Worm (Caenorhabditis elegans) whole organism, L2 larva: ENCODE data around the gene Y51B9A.5.

Experiments used
- ZK546.5 ChIP-seq: sonication (generic microtip); optimal IDR thresholded peaks from 2 replicates; lab custom pipeline; 2017; ENCODE audit warnings: missing biosample characterization, missing genetic modification characterization
- aly-2 ChIP-seq: fragments of 150-350 bp; optimal IDR thresholded peaks from 2 replicates; lab custom pipeline; 2014; ENCODE audit warnings: missing biosample characterization, missing genetic modification characterization
- egl-27 ChIP-seq: sonication (generic microtip); optimal IDR thresholded peaks from 3 replicates; lab custom pipeline; 2017; ENCODE audit warnings: missing biosample characterization, missing genetic modification reagents, missing genetic modification characterization
- elt-3 ChIP-seq: sonication (generic microtip); optimal IDR thresholded peaks from 2 replicates; lab custom pipeline; 2017; ENCODE audit warnings: missing biosample characterization, missing genetic modification characterization
- gmeb-1 ChIP-seq: fragments of 150-350 bp; optimal IDR thresholded peaks from 2 replicates; lab custom pipeline; 2014; ENCODE audit warnings: missing biosample characterization, missing genetic modification characterization
- lin-39 ChIP-seq: fragments of 150-350 bp; optimal IDR thresholded peaks from 2 replicates; lab custom pipeline; 2014; ENCODE audit warnings: missing biosample characterization, missing genetic modification reagents, missing genetic modification characterization
- lsy-2 ChIP-seq, 2 experiments: fragments of 150-350 bp in 1 of 2; sonication (generic microtip) in 1 of 2; optimal IDR thresholded peaks; 2 replicates each; lab custom pipeline; 2014 to 2017; ENCODE audit warnings: missing biosample characterization in 2 of 2, missing genetic modification characterization in 2 of 2
- nhr-11 ChIP-seq: fragments of 150-350 bp; optimal IDR thresholded peaks from 2 replicates; lab custom pipeline; 2014; ENCODE audit warnings: missing biosample characterization, missing genetic modification characterization
- nhr-77 ChIP-seq: fragments of 150-350 bp; optimal IDR thresholded peaks from 2 replicates; lab custom pipeline; 2014; ENCODE audit warnings: missing biosample characterization, missing genetic modification characterization
- sma-9 ChIP-seq, 2 experiments: fragments of 150-350 bp in 1 of 2; sonication (generic microtip) in 1 of 2; optimal IDR thresholded peaks; 2 replicates each; lab custom pipeline; 2014 to 2016; ENCODE audit warnings: missing genetic modification characterization in 2 of 2, mild to moderate bottlenecking in 1 of 2, missing biosample characterization in 1 of 2, missing compliant biosample characterization in 1 of 2, missing genetic modification reagents in 1 of 2, moderate library complexity in 1 of 2
- unc-39 ChIP-seq: fragments of 150-350 bp; optimal IDR thresholded peaks from 2 replicates; lab custom pipeline; 2014; ENCODE audit warnings: missing biosample characterization, missing genetic modification characterization
- zag-1 ChIP-seq: fragments of 150-350 bp; optimal IDR thresholded peaks from 2 replicates; lab custom pipeline; 2014; ENCODE audit warnings: missing biosample characterization, missing genetic modification characterization

DNA sequence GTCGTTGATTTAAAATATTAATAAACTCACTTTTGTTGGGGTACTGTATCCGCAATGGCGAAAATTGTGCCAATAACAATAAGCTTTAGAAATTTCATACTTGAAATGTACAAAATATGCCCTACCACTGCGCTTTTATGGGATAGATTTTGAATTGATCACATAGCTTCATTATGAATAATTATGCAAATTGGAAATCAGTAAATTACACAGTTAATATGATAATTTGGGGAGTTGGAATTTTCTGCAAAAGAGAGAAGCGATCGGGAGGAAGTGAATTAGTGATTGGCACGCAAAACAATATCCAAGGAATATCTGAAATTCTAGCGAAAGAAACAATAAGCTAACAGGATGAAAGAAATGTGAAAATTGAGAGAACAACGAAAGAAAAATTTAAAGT lies 22.1 kb downstream of the Y51B9A.5 start, which contains the start of gene M176.10:
- TF ChIP-seq sma-9 (GFP tag; optimal IDR thresholded peaks at IDR 0.05; lab: Kevin White, UChicago): no peak
- no peak for TF ChIP-seq sma-9 (tag; optimal IDR thresholded peaks at IDR 0.05; lab: Kevin White, UChicago)
- no peak for TF ChIP-seq aly-2
- no peak for TF ChIP-seq nhr-77 (tag; lab: Kevin White, UChicago)
- TF ChIP-seq elt-3 (tag; lab: Kevin White, UChicago): no peak
- no peak for TF ChIP-seq lsy-2 (tag; optimal IDR thresholded peaks at IDR 0.05; lab: Kevin White, UChicago)
- no peak for TF ChIP-seq ZK546.5 (tag; lab: Kevin White, UChicago)
- TF ChIP-seq zag-1: no peak
- no peak for TF ChIP-seq lin-39
- TF ChIP-seq unc-39: no peak
- no peak for TF ChIP-seq gmeb-1 (tag; lab: Kevin White, UChicago)
- TF ChIP-seq nhr-11 (tag; lab: Kevin White, UChicago): no peak
- TF ChIP-seq egl-27: no peak
